Worm (Caenorhabditis elegans) whole organism, early embryonic: Measurements from ENCODE around the gene mau-8.

Source experiments
- F13C5.2 ChIP-seq: sonication (generic microtip); optimal IDR thresholded peaks from 2 replicates; lab custom pipeline; 2017; ENCODE audit warnings: mild to moderate bottlenecking, missing genetic modification characterization, inconsistent platforms, missing compliant biosample characterization
- aly-1 ChIP-seq: sonication (generic microtip); optimal IDR thresholded peaks from 2 replicates; lab custom pipeline; 2016; ENCODE audit warnings: missing genetic modification characterization, missing compliant biosample characterization
- ama-1 ChIP-seq: fragments of 150-350 bp; optimal IDR thresholded peaks from 2 replicates; lab custom pipeline; 2014
- ceh-36 ChIP-seq: sonication (generic microtip); optimal IDR thresholded peaks from 2 replicates; lab custom pipeline; 2016; ENCODE audit warnings: missing genetic modification characterization, inconsistent platforms, missing compliant biosample characterization
- ets-7 ChIP-seq: sonication (generic microtip); optimal IDR thresholded peaks from 2 replicates; lab custom pipeline; 2016; ENCODE audit warnings: missing genotype, missing genetic modification characterization, missing compliant biosample characterization
- hmbx-1 ChIP-seq: sonication (generic microtip); optimal IDR thresholded peaks from 2 replicates; lab custom pipeline; 2016; ENCODE audit warnings: mild to moderate bottlenecking, missing genetic modification characterization, missing compliant biosample characterization
- hnd-1 ChIP-seq: sonication (generic microtip); optimal IDR thresholded peaks from 2 replicates; lab custom pipeline; 2016; ENCODE audit warnings: missing genetic modification characterization, missing compliant biosample characterization
- pes-1 ChIP-seq: fragments of 200-800 bp; sonication (Bioruptor generic); IDR thresholded peaks from 2 replicates; pipeline ENCODE4 v1.3.6; 2022; ENCODE audit warnings: missing genetic modification reagents, missing genetic modification characterization, missing compliant biosample characterization
- tbx-37 ChIP-seq: fragments of 200-800 bp; sonication (Bioruptor generic); conservative IDR thresholded peaks from 2 replicates; pipeline ENCODE4 v1.3.6; 2022; ENCODE audit warnings: missing genetic modification reagents, missing genetic modification characterization, missing compliant biosample characterization

DNA sequence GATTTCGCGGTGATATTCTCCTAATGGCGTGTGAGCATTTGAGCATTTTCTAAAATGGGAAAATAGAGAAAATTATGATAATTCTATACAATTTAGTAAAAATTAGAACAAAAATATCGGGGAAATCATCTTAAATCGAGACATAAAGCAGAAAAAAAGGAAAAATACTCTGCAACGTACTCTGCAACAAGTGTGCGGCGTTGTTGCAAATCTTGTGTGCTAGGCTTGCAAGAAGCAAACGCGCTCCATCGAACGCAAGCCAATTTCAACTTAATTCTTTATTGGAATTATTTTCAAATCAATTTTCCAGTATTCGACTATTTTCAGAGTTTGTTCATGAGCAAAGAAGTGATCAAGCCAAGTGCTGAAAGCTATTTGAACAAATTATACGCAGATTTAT lies 8.2 kb downstream of the mau-8 start, which contains the start of the genes Y62E10A.20, Y62E10A.23 and mdt-9:
- no peak for TF ChIP-seq ama-1 (lab: Kevin White, UChicago)
- TF ChIP-seq hmbx-1 (tag; lab: Kevin White, UChicago): peak; percentile 48
- peak; percentile 23 for TF ChIP-seq hnd-1
- TF ChIP-seq F13C5.2: peak; percentile 88
- TF ChIP-seq ceh-36: peak; percentile 65
- peak; percentile 58; the same call in 1 of the 2 replicates for TF ChIP-seq tbx-37
- peak; percentile 26 for TF ChIP-seq ets-7
- peak; percentile 69 for TF ChIP-seq pes-1
- peak; percentile 53 for TF ChIP-seq aly-1
